Worm (Caenorhabditis elegans) whole organism, early embryonic: ENCODE measurements around the gene tbc-1.
A peak's percentile ranks its signal among the peaks of the same experiment; 100 is the strongest.

Experiments
- B0310.2 ChIP-seq: sonication (generic microtip); optimal IDR thresholded peaks from 2 replicates; lab custom pipeline; 2016; ENCODE audit warnings: mild to moderate bottlenecking, missing genetic modification characterization, missing compliant biosample characterization
- F13C5.2 ChIP-seq: sonication (generic microtip); optimal IDR thresholded peaks from 2 replicates; lab custom pipeline; 2017; ENCODE audit warnings: mild to moderate bottlenecking, missing genetic modification characterization, inconsistent platforms, missing compliant biosample characterization
- aly-1 ChIP-seq: sonication (generic microtip); optimal IDR thresholded peaks from 2 replicates; lab custom pipeline; 2016; ENCODE audit warnings: missing genetic modification characterization, missing compliant biosample characterization
- ama-1 ChIP-seq: fragments of 150-350 bp; optimal IDR thresholded peaks from 2 replicates; lab custom pipeline; 2014
- ceh-13 ChIP-seq: fragments of 200-800 bp; sonication (Bioruptor generic); optimal IDR thresholded peaks from 2 replicates; lab custom pipeline; 2018; ENCODE audit warnings: mild to moderate bottlenecking, missing genetic modification characterization, missing compliant biosample characterization
- ceh-36 ChIP-seq: sonication (generic microtip); optimal IDR thresholded peaks from 2 replicates; lab custom pipeline; 2016; ENCODE audit warnings: missing genetic modification characterization, inconsistent platforms, missing compliant biosample characterization
- ets-7 ChIP-seq: sonication (generic microtip); optimal IDR thresholded peaks from 2 replicates; lab custom pipeline; 2016; ENCODE audit warnings: missing genotype, missing genetic modification characterization, missing compliant biosample characterization
- flt-1 ChIP-seq: fragments of 200-800 bp; sonication (Bioruptor generic); IDR thresholded peaks from 2 replicates; pipeline ENCODE4 v1.3.6; 2022; ENCODE audit warnings: missing genetic modification characterization, missing compliant biosample characterization
- hmbx-1 ChIP-seq: sonication (generic microtip); optimal IDR thresholded peaks from 2 replicates; lab custom pipeline; 2016; ENCODE audit warnings: mild to moderate bottlenecking, missing genetic modification characterization, missing compliant biosample characterization
- hmg-4 ChIP-seq: fragments of 200-800 bp; sonication (Bioruptor generic); optimal IDR thresholded peaks from 2 replicates; lab custom pipeline; 2018; ENCODE audit warnings: mild to moderate bottlenecking, missing genetic modification characterization, missing compliant biosample characterization
- hnd-1 ChIP-seq: sonication (generic microtip); optimal IDR thresholded peaks from 2 replicates; lab custom pipeline; 2016; ENCODE audit warnings: missing genetic modification characterization, missing compliant biosample characterization
- pes-1 ChIP-seq: fragments of 200-800 bp; sonication (Bioruptor generic); IDR thresholded peaks from 2 replicates; pipeline ENCODE4 v1.3.6; 2022; ENCODE audit warnings: missing genetic modification reagents, missing genetic modification characterization, missing compliant biosample characterization
- scrt-1 ChIP-seq: fragments of 200-800 bp; sonication (Bioruptor generic); IDR thresholded peaks from 2 replicates; pipeline ENCODE4 v1.3.6; 2022; ENCODE audit warnings: missing genetic modification characterization, missing compliant biosample characterization
- sea-1 ChIP-seq: fragments of 200-800 bp; sonication (Bioruptor generic); conservative IDR thresholded peaks from 2 replicates; pipeline ENCODE4 v1.3.6; 2022; ENCODE audit warnings: missing genetic modification characterization, missing compliant biosample characterization
- tbx-11 ChIP-seq: fragments of 200-800 bp; sonication (Bioruptor generic); IDR thresholded peaks from 2 replicates; pipeline ENCODE4 v1.3.6; 2022; ENCODE audit warnings: missing genetic modification characterization, missing compliant biosample characterization
- tbx-37 ChIP-seq: fragments of 200-800 bp; sonication (Bioruptor generic); conservative IDR thresholded peaks from 2 replicates; pipeline ENCODE4 v1.3.6; 2022; ENCODE audit warnings: missing genetic modification reagents, missing genetic modification characterization, missing compliant biosample characterization
- tra-4 ChIP-seq: sonication (generic microtip); optimal IDR thresholded peaks from 2 replicates; lab custom pipeline; 2017; ENCODE audit warnings: missing genetic modification characterization, missing compliant biosample characterization

The tbc-1 gene

DNA sequence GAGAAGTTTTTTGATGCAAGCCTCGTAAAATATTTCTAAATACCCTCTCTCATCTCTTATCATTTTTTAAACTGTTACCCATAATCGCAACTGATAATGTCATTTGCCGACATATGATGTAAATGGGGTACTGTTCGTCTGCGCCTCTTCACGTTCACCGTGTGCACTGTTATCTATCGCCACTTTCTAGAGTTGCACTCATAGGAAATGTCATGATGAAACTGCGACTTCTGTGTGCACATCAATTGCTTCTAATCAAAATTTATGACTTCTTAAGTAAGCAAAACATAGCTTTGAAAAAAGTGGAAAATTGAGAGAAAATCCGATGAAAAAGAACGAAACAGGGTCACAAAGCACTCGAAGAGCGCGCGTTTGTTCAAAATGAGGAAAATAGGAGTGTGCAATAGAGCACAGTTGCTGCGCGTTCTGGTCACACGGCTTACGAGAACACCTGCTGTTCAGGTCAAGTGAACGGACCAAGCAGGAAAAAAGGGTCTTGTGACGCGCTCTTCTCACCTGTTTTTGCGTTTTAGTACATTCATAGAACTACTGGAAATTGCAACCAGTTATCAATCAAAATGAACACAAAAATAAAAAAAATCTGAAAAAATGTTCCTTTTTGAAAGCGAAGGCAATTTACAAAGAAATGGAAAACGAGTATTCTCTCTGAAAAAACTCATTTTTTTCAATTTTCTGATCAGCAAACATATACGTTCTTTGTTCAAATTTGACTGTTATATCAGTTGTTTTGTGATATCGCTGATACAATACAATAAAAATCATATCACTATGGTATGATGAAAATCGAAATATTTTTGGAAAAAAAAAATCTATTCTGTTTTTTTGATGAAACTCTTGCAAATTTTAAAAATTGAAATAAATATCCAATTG lies 23.8 kb upstream of the tbc-1 start:
- TF ChIP-seq F13C5.2 (tag; lab: Kevin White, UChicago): peak; percentile 5
- no peak for TF ChIP-seq tbx-37 (GFP tag; lab: Robert Waterston, UW)
- no peak for TF ChIP-seq hnd-1 (tag; lab: Kevin White, UChicago)
- no peak for TF ChIP-seq tbx-11 (GFP tag; lab: Robert Waterston, UW)
- no peak for TF ChIP-seq flt-1 (GFP tag; lab: Robert Waterston, UW)

DNA sequence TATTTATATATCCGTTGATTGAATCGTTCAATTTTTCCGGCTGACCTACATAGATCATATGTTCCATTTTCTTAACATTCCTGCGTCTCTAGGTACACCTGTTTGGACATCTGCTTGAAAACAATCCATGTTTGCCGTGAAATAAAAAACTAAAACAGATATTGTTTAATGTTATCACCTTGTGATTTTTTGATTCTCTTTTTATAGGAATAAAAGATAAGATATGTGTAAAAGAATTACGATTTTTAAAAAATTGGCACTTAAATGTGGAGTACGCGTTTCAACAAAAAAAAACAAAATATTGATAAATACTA lies 23.2 kb upstream of the tbc-1 start:
- TF ChIP-seq scrt-1 (GFP tag; lab: Robert Waterston, UW) (no peak), flt-1 (GFP tag; lab: Robert Waterston, UW) (no peak), aly-1 (tag; lab: Kevin White, UChicago) (no peak), sea-1 (no peak), tbx-37 (GFP tag; lab: Robert Waterston, UW) (no peak), tbx-11 (GFP tag; lab: Robert Waterston, UW) (no peak), ceh-36 (tag; lab: Kevin White, UChicago) (no peak)

DNA sequence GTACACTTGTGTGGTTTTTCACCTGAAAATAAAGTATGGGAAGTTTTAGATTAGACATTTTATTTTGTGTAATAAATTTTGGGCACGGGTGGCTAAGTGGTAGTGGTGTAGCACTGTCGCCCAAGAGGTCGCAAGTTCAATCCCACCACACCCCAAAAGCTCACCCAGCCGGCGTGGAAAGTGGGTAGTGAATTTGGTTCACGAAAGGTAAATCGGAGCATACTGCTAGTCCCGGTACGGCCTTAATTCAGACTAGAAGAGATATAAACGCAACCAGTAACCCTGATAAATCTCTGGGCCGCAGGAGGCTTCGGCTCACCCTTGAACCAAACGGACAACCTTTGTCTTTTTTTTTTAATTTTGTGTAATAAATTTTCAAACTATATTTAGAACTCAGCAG lies 18.8 kb upstream of the tbc-1 start:
- no peak for TF ChIP-seq tbx-11 (GFP tag; lab: Robert Waterston, UW)
- TF ChIP-seq ama-1: no peak
- TF ChIP-seq F13C5.2 (tag; lab: Kevin White, UChicago): no peak
- TF ChIP-seq scrt-1 (GFP tag; lab: Robert Waterston, UW): no peak
- no peak for TF ChIP-seq tbx-37 (GFP tag; lab: Robert Waterston, UW)
- no peak for TF ChIP-seq B0310.2 (tag; lab: Kevin White, UChicago)
- no peak for TF ChIP-seq hmg-4 (GFP tag; lab: Kevin White, UChicago)
- no peak for TF ChIP-seq pes-1 (GFP tag; lab: Robert Waterston, UW)
- TF ChIP-seq tra-4 (tag; lab: Kevin White, UChicago): no peak
- TF ChIP-seq flt-1 (GFP tag; lab: Robert Waterston, UW): no peak
- no peak for TF ChIP-seq hnd-1 (tag; lab: Kevin White, UChicago)
- TF ChIP-seq ets-7: no peak
- TF ChIP-seq ceh-36 (tag; lab: Kevin White, UChicago): no peak
- TF ChIP-seq ceh-13 (GFP tag; lab: Kevin White, UChicago): no peak
- no peak for TF ChIP-seq hmbx-1

- TF ChIP-seq hnd-1 (tag; lab: Kevin White, UChicago) (no peak), tra-4 (tag; lab: Kevin White, UChicago) (no peak), B0310.2 (tag; lab: Kevin White, UChicago) (no peak), hmbx-1 (no peak), tbx-11 (GFP tag; lab: Robert Waterston, UW) (no peak), scrt-1 (GFP tag; lab: Robert Waterston, UW) (no peak), hmg-4 (GFP tag; lab: Kevin White, UChicago) (no peak), F13C5.2 (tag; lab: Kevin White, UChicago) (no peak), tbx-37 (GFP tag; lab: Robert Waterston, UW) (no peak), ama-1 (no peak), ets-7 (no peak), flt-1 (GFP tag; lab: Robert Waterston, UW) (no peak), aly-1 (tag; lab: Kevin White, UChicago) (no peak), ceh-13 (GFP tag; lab: Kevin White, UChicago) (no peak), pes-1 (GFP tag; lab: Robert Waterston, UW) (no peak), sea-1 (no peak), ceh-36 (tag; lab: Kevin White, UChicago) (no peak)
These were observed 16.0 kb upstream of the tbc-1 start, which contains the start of gene pag-3 for ce11 chrX:14954548-14954947. Gene pag-3, minus strand, starts transcription at chrX:14954648.

DNA sequence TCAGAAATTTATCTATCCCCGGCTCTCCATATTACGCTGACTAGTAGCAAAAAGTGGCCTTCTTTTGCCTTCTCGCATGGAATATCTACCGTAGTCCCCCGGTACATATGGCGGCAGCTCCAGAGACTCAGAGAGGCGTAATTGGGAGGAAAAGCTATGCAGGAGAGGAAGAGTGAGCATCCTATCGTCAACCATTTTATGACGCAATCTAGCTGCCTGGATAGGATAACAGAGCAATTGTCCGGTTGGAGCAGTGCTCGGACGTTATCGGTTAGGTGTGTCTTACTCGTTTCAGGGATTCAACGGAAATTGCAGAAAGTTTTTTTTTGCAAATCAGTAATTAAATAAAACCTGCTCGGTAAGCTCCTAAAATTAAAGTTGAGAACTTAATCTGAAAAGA lies 13.4 kb upstream of the tbc-1 start:
- no peak for TF ChIP-seq sea-1
- no peak for TF ChIP-seq ama-1
- no peak for TF ChIP-seq scrt-1 (GFP tag; lab: Robert Waterston, UW)
- no peak for TF ChIP-seq ceh-36 (tag; lab: Kevin White, UChicago)

DNA sequence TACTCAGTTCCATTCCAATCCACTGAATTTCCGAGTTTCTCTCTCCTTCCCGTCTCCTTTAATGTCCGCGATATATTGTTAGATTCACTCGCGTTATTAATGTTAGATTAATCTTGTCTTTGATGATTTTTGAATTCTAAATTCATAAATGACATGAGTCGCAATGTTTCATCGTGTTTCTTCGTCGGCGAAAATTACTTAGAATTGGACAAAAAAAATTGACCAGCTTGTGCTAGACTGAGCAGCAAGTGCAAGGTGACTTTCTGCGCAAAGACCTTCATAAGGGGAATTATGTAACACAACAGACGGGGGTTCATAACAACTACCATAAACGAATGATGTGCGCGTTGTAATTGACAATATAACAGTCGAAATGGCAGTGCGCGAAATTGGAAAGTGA lies 12.2 kb upstream of the tbc-1 start:
- TF ChIP-seq ceh-36 (tag; lab: Kevin White, UChicago) (no peak), ets-7 (no peak), hmbx-1 (no peak), tbx-11 (GFP tag; lab: Robert Waterston, UW) (no peak), flt-1 (GFP tag; lab: Robert Waterston, UW) (no peak), hmg-4 (GFP tag; lab: Kevin White, UChicago) (no peak), pes-1 (GFP tag; lab: Robert Waterston, UW) (no peak), F13C5.2 (tag; lab: Kevin White, UChicago) (no peak), aly-1 (tag; lab: Kevin White, UChicago) (no peak), tbx-37 (GFP tag; lab: Robert Waterston, UW) (no peak), hnd-1 (tag; lab: Kevin White, UChicago) (no peak), scrt-1 (GFP tag; lab: Robert Waterston, UW) (no peak), sea-1 (no peak), ceh-13 (GFP tag; lab: Kevin White, UChicago) (no peak), ama-1 (no peak)

- no peak for TF ChIP-seq B0310.2 (tag; lab: Kevin White, UChicago)
- TF ChIP-seq flt-1 (GFP tag; lab: Robert Waterston, UW): no peak
- TF ChIP-seq sea-1: no peak
- TF ChIP-seq tbx-37 (GFP tag; lab: Robert Waterston, UW): no peak
- TF ChIP-seq ama-1: no peak
- TF ChIP-seq hnd-1 (tag; lab: Kevin White, UChicago): no peak
- no peak for TF ChIP-seq pes-1 (GFP tag; lab: Robert Waterston, UW)
- TF ChIP-seq ets-7: no peak
- TF ChIP-seq hmbx-1: no peak
- no peak for TF ChIP-seq tbx-11 (GFP tag; lab: Robert Waterston, UW)
- no peak for TF ChIP-seq ceh-13 (GFP tag; lab: Kevin White, UChicago)
- TF ChIP-seq scrt-1 (GFP tag; lab: Robert Waterston, UW): no peak
- TF ChIP-seq ceh-36 (tag; lab: Kevin White, UChicago): no peak
- TF ChIP-seq F13C5.2 (tag; lab: Kevin White, UChicago): no peak
- no peak for TF ChIP-seq hmg-4 (GFP tag; lab: Kevin White, UChicago)
- no peak for TF ChIP-seq tra-4 (tag; lab: Kevin White, UChicago)
- no peak for TF ChIP-seq aly-1 (tag; lab: Kevin White, UChicago)
These were observed 11.0 kb upstream of the tbc-1 start for ce11 chrX:14959393-14960073.
